Worm (Caenorhabditis elegans) whole organism, L4 larva: ENCODE results near the gene K10B4.1.

ENCODE experiments used
- T26A8.4 ChIP-seq: fragments of 200-800 bp; sonication (Bioruptor generic); IDR thresholded peaks from 2 replicates; pipeline ENCODE4 v1.3.6; 2022; ENCODE audit warnings: missing genetic modification characterization, missing compliant biosample characterization
- Y75B8A.6 ChIP-seq: fragments of 200-800 bp; sonication (Bioruptor generic); IDR thresholded peaks from 2 replicates; pipeline ENCODE4 v1.3.6; 2022; ENCODE audit warnings: missing genetic modification reagents, missing genetic modification characterization, missing compliant biosample characterization
- ZK337.2 ChIP-seq: fragments of 200-800 bp; sonication (Bioruptor generic); IDR thresholded peaks from 2 replicates; pipeline ENCODE4 v1.3.6; 2022; ENCODE audit warnings: missing genetic modification reagents, missing genetic modification characterization, missing compliant biosample characterization
- aha-1 ChIP-seq: fragments of 150-350 bp; peaks from one replicate; lab custom pipeline; 2014; ENCODE audit warnings: missing biosample characterization, missing genetic modification characterization
- daf-16 ChIP-seq, 3 experiments: sonication (generic microtip); optimal IDR thresholded peaks; 2 replicates each; lab custom pipeline; 2016 to 2017; ENCODE audit warnings: missing genetic modification characterization in 3 of 3, missing genetic modification reagents in 3 of 3, mild to moderate bottlenecking in 2 of 3, missing compliant biosample characterization in 2 of 3, missing biosample characterization in 1 of 3, moderate library complexity in 1 of 3
- dmd-6 ChIP-seq: fragments of 200-800 bp; sonication (Bioruptor generic); IDR thresholded peaks from 2 replicates; pipeline ENCODE4 v1.3.6; 2022; ENCODE audit warnings: missing genetic modification reagents, missing genetic modification characterization, missing compliant biosample characterization
- dmd-8 ChIP-seq: fragments of 200-800 bp; sonication (Bioruptor generic); IDR thresholded peaks from 2 replicates; pipeline ENCODE4 v1.3.6; 2022; ENCODE audit warnings: missing genetic modification characterization, missing compliant biosample characterization
- duxl-1 ChIP-seq: sonication (generic microtip); optimal IDR thresholded peaks from 2 replicates; lab custom pipeline; 2016; ENCODE audit warnings: mild to moderate bottlenecking, missing genetic modification characterization, moderate library complexity, missing compliant biosample characterization; ENCODE audit not compliant: poor library complexity
- egl-43 ChIP-seq: fragments of 200-800 bp; sonication (Bioruptor generic); IDR thresholded peaks from 2 replicates; pipeline ENCODE4 v1.3.6; 2022; ENCODE audit warnings: missing genetic modification reagents, missing genetic modification characterization, missing compliant biosample characterization
- fkh-10 ChIP-seq: fragments of 150-350 bp; optimal IDR thresholded peaks from 2 replicates; lab custom pipeline; 2014; ENCODE audit warnings: missing biosample characterization, missing genetic modification reagents, missing genetic modification characterization
- fos-1 ChIP-seq: fragments of 150-350 bp; optimal IDR thresholded peaks from 2 replicates; lab custom pipeline; 2014; ENCODE audit warnings: missing biosample characterization, missing genetic modification characterization
- hlh-11 ChIP-seq: fragments of 200-800 bp; sonication (Bioruptor generic); optimal IDR thresholded peaks from 2 replicates; lab custom pipeline; 2018; ENCODE audit warnings: mild to moderate bottlenecking, missing genetic modification characterization, missing compliant biosample characterization
- hlh-30 ChIP-seq: sonication (generic microtip); optimal IDR thresholded peaks from 2 replicates; lab custom pipeline; 2017; ENCODE audit warnings: antibody characterized with exemption, mild to moderate bottlenecking, missing genetic modification characterization, missing compliant biosample characterization; ENCODE audit not compliant: insufficient read depth
- hmg-1.1 ChIP-seq: fragments of 200-800 bp; sonication (Bioruptor generic); IDR thresholded peaks from 2 replicates; pipeline ENCODE4 v1.3.6; 2022; ENCODE audit warnings: missing genetic modification reagents, missing genetic modification characterization, missing compliant biosample characterization
- lim-7 ChIP-seq: fragments of 200-800 bp; sonication (Bioruptor generic); IDR thresholded peaks from 2 replicates; pipeline ENCODE4 v1.3.6; 2022; ENCODE audit warnings: missing genetic modification characterization, missing compliant biosample characterization
- lin-13 ChIP-seq: fragments of 150-350 bp; optimal IDR thresholded peaks from 2 replicates; lab custom pipeline; 2014; ENCODE audit warnings: missing biosample characterization, missing genetic modification reagents, missing genetic modification characterization
- lin-38 ChIP-seq: fragments of 200-800 bp; sonication (Bioruptor generic); IDR thresholded peaks from 2 replicates; pipeline ENCODE4 v1.3.6; 2022; ENCODE audit warnings: missing genetic modification reagents, missing genetic modification characterization, missing compliant biosample characterization
- lir-3 ChIP-seq: sonication (generic microtip); optimal IDR thresholded peaks from 2 replicates; lab custom pipeline; 2016; ENCODE audit warnings: mild to moderate bottlenecking, missing genetic modification characterization, missing compliant biosample characterization
- mdl-1 ChIP-seq, 2 experiments: fragments of 150-350 bp in 1 of 2; sonication (generic microtip) in 1 of 2; optimal IDR thresholded peaks; 2 replicates each; lab custom pipeline; 2014 to 2017; ENCODE audit warnings: missing biosample characterization in 2 of 2, missing genetic modification characterization in 2 of 2
- mep-1 ChIP-seq: fragments of 150-350 bp; sonication (generic microtip); optimal IDR thresholded peaks from 3 replicates; lab custom pipeline; 2014; ENCODE audit warnings: missing biosample characterization, missing genetic modification characterization
- mes-2 ChIP-seq: sonication (generic microtip); optimal IDR thresholded peaks from 2 replicates; lab custom pipeline; 2016; ENCODE audit warnings: missing genotype, mild to moderate bottlenecking, missing genetic modification characterization, missing compliant biosample characterization; ENCODE audit not compliant: poor library complexity, severe bottlenecking
- mxl-3 ChIP-seq: fragments of 200-800 bp; sonication (Bioruptor generic); optimal IDR thresholded peaks from 2 replicates; lab custom pipeline; 2018; ENCODE audit warnings: mild to moderate bottlenecking, missing genetic modification characterization, missing compliant biosample characterization
- nhr-11 ChIP-seq: fragments of 150-350 bp; optimal IDR thresholded peaks from 2 replicates; lab custom pipeline; 2014; ENCODE audit warnings: missing biosample characterization, missing genetic modification characterization
- nhr-41 ChIP-seq: fragments of 200-800 bp; sonication (Bioruptor generic); IDR thresholded peaks from 2 replicates; pipeline ENCODE4 v1.3.6; 2022; ENCODE audit warnings: missing genetic modification reagents, missing genetic modification characterization, missing compliant biosample characterization
- nhr-42 ChIP-seq: fragments of 200-800 bp; sonication (Bioruptor generic); IDR thresholded peaks from 2 replicates; pipeline ENCODE4 v1.3.6; 2022; ENCODE audit warnings: missing genetic modification characterization, missing compliant biosample characterization
- nhr-6 ChIP-seq: fragments of 150-350 bp; optimal IDR thresholded peaks from 2 replicates; lab custom pipeline; 2014; ENCODE audit warnings: missing biosample characterization, missing genetic modification characterization
- php-3 ChIP-seq: fragments of 200-800 bp; sonication (Bioruptor generic); IDR thresholded peaks from 2 replicates; pipeline ENCODE4 v1.3.6; 2022; ENCODE audit warnings: missing genetic modification reagents, missing genetic modification characterization, missing compliant biosample characterization
- pqm-1 ChIP-seq: sonication (generic microtip); optimal IDR thresholded peaks from 2 replicates; lab custom pipeline; 2017; ENCODE audit warnings: missing biosample characterization, missing genetic modification characterization
- snpc-4 ChIP-seq: fragments of 150-350 bp; optimal IDR thresholded peaks from 2 replicates; lab custom pipeline; 2014; ENCODE audit warnings: missing biosample characterization, missing genetic modification characterization
- tag-97 ChIP-seq: fragments of 200-800 bp; sonication (Bioruptor generic); IDR thresholded peaks from 2 replicates; pipeline ENCODE4 v1.3.6; 2022; ENCODE audit warnings: missing genetic modification characterization, missing compliant biosample characterization
- unc-39 ChIP-seq: sonication (generic microtip); optimal IDR thresholded peaks from 2 replicates; lab custom pipeline; 2017; ENCODE audit warnings: missing biosample characterization, missing genetic modification characterization
- unc-62 ChIP-seq, 3 experiments: fragments of 150-350 bp in 1 of 3; sonication (generic microtip); optimal IDR thresholded peaks in 2 of 3; peaks in 1 of 3; 1 replicate in 1 of 3; 2 replicates in 2 of 3; lab custom pipeline; 2014 to 2017; ENCODE audit warnings: missing biosample characterization in 3 of 3, missing genetic modification characterization in 3 of 3, missing genetic modification reagents in 3 of 3, missing genotype in 1 of 3
- zag-1 ChIP-seq: fragments of 150-350 bp; optimal IDR thresholded peaks from 2 replicates; lab custom pipeline; 2014; ENCODE audit warnings: missing biosample characterization, missing genetic modification characterization
- zfp-3 ChIP-seq: fragments of 200-800 bp; sonication (Bioruptor generic); conservative IDR thresholded peaks from 2 replicates; pipeline ENCODE4 v1.3.6; 2022; ENCODE audit warnings: missing genetic modification reagents, missing genetic modification characterization, missing compliant biosample characterization
- ztf-11 ChIP-seq: fragments of 150-350 bp; optimal IDR thresholded peaks from 2 replicates; lab custom pipeline; 2014; ENCODE audit warnings: missing biosample characterization, missing genetic modification characterization

Gene K10B4.1

DNA sequence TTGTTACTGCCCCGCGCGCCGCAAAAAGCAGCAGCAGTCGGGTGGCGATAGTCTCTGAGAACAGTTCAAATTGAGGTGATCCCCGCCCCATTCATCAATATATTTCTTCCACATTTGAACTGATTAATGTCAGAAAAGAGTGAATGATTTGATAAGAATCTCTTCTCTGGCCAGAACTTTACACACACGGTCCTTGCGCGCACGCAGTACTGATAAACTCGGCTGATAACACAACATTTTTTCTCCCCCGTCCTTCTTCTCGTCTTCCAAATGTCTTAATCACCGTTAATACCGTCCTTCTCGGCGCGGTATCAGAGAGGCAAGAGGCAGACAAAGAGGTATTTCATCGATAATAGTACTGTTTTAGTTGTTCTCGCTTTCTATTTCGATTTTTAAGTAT, 26.9 kb downstream of the K10B4.1 start, which contains the start of gene etr-1 (continued):
- TF ChIP-seq unc-62 (GFP tag; optimal IDR thresholded peaks at IDR 0.05 in 1 of 2; lab: Kevin White, UChicago) (peak in 1 of 2 experiments; percentile 13), unc-62 (tag; optimal IDR thresholded peaks at IDR 0.05; lab: Kevin White, UChicago) (no peak), egl-43 (GFP tag; lab: Robert Waterston, UW) (no peak), nhr-41 (GFP tag; lab: Robert Waterston, UW) (peak; percentile 64), fos-1 (tag; lab: Kevin White, UChicago) (no peak), mxl-3 (peak; percentile 88), hmg-1.1 (GFP tag; lab: Robert Waterston, UW) (0 out of 2 replicates have a peak, but pooled peaks have one; percentile 12), pqm-1 (tag; lab: Kevin White, UChicago) (peak; percentile 97), lim-7 (GFP tag; lab: Robert Waterston, UW) (no peak), nhr-42 (GFP tag; lab: Robert Waterston, UW) (0 out of 2 replicates have a peak, but pooled peaks have one; percentile 11), aha-1 (peak; percentile 37), dmd-6 (GFP tag; lab: Robert Waterston, UW) (peak; percentile 92), daf-16 (GFP tag; optimal IDR thresholded peaks at IDR 0.05; lab: Kevin White, UChicago) (no peak), daf-16 (tag; optimal IDR thresholded peaks at IDR 0.05; lab: Kevin White, UChicago) (peak; percentile 82), mdl-1 (tag; optimal IDR thresholded peaks at IDR 0.05; lab: Kevin White, UChicago) (peak in 1 of 2 experiments; percentile 57), mep-1 (peak; percentile 16), fkh-10 (GFP tag; lab: Kevin White, UChicago) (no peak), mes-2 (peak; percentile 44), hlh-30 (peak; percentile 46), unc-39 (tag; lab: Kevin White, UChicago) (no peak), php-3 (peak; percentile 83), lin-38 (GFP tag; lab: Robert Waterston, UW) (peak; percentile 25; the same call in 1 of the 2 replicates), zfp-3 (GFP tag; lab: Robert Waterston, UW) (no peak), nhr-6 (tag; lab: Kevin White, UChicago) (peak; percentile 47)

- peak; percentile 15 for TF ChIP-seq mes-2
- no peak for TF ChIP-seq nhr-11 (tag; lab: Kevin White, UChicago)
- TF ChIP-seq egl-43 (GFP tag; lab: Robert Waterston, UW): no peak
- TF ChIP-seq Y75B8A.6 (GFP tag; lab: Robert Waterston, UW): no peak
These were observed 28.0 kb downstream of the K10B4.1 start for ce11 chrII:163229-163628.

DNA sequence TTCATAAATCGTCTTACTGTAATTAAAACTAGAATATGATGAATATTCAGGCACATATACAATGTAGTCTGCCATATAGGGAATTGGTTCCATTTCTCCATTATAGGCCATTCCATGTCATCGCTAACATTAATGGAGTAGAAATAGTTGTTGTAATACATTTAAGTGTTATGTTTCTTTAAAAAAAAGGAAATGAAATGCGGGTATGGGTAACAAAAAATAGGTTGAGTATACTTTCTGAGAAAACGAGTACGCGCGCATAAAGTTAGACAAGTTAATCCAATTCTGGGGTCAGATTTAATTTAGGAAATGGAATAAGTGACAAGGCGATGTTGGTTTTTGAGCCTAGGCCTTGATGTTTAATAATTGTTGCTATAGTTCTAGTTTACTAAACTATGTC, 38.4 kb downstream of the K10B4.1 start, which contains the start of gene T01D1.7:
Gene T01D1.7 (minus strand): TSS at position 101 of the 400 bp plus-strand sequence.
- no peak for TF ChIP-seq hlh-30
- peak in 1 of 2 experiments; percentile 46 for TF ChIP-seq unc-62 (GFP tag; optimal IDR thresholded peaks at IDR 0.05 in 1 of 2; lab: Kevin White, UChicago)
- TF ChIP-seq unc-62 (tag; optimal IDR thresholded peaks at IDR 0.05; lab: Kevin White, UChicago): no peak

DNA sequence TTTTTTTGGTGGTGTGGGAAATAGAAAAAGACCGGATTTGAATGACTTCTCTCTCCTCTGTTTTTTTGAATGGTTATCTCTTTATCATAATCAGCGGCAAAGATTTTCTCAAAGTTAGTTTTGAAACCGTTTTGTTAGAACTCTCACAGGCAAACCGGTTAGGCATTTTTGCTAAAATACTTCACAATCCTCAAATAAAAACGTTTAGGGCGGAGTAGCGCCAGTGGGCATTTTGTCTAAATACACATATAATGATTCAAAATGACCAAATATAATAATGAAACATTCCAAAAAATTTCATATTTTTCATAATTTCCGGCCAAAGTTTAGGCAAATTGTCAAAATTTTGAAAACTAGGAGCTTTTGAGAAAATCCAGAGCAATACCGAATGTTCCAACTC, 40.6 kb downstream of the K10B4.1 start, which contains the start of gene T01D1.3:
Gene T01D1.3 (minus strand): TSS at position 101 of the 400 bp plus-strand sequence.
- TF ChIP-seq duxl-1 (tag; lab: Kevin White, UChicago) (no peak), lin-13 (no peak), unc-62 (GFP tag; optimal IDR thresholded peaks at IDR 0.05 in 1 of 2; lab: Kevin White, UChicago) (peak in 1 of 2 experiments; percentile 21), unc-62 (tag; optimal IDR thresholded peaks at IDR 0.05; lab: Kevin White, UChicago) (no peak), T26A8.4 (GFP tag; lab: Robert Waterston, UW) (no peak), dmd-6 (GFP tag; lab: Robert Waterston, UW) (no peak)

DNA sequence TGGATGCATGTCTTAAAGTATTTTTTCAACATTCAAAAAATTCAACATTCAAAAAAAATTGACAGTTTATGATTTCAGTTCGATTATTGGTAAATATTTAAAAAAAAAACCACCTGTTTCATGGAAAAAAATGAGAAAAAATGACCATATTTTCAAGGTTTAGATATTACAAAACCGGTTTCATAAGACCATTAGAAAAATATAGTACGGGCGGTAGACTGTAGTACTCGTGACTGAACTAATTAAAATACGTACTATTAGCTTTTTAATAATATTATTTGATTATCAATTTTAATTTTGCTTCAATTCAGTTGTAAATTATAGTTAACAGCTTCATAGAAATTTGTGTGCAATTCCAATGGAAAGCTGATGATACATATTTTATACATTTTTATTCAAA, 41.4 kb downstream of the K10B4.1 start:
- TF ChIP-seq nhr-6 (tag; lab: Kevin White, UChicago) (no peak), nhr-42 (GFP tag; lab: Robert Waterston, UW) (no peak), ZK337.2 (GFP tag; lab: Robert Waterston, UW) (no peak), hlh-30 (no peak), ztf-11 (tag; lab: Kevin White, UChicago) (no peak), snpc-4 (tag; lab: Kevin White, UChicago) (no peak), dmd-8 (no peak), lir-3 (tag; lab: Kevin White, UChicago) (no peak), tag-97 (GFP tag; lab: Robert Waterston, UW) (no peak), zag-1 (tag; lab: Kevin White, UChicago) (no peak), hlh-11 (tag; lab: Kevin White, UChicago) (no peak)
- TF ChIP-seq, all 104 proteins: peak for 0
